Fruit fly (Drosophila melanogaster): ENCODE data around the gene CG14985.

CG14985 gene

DNA sequence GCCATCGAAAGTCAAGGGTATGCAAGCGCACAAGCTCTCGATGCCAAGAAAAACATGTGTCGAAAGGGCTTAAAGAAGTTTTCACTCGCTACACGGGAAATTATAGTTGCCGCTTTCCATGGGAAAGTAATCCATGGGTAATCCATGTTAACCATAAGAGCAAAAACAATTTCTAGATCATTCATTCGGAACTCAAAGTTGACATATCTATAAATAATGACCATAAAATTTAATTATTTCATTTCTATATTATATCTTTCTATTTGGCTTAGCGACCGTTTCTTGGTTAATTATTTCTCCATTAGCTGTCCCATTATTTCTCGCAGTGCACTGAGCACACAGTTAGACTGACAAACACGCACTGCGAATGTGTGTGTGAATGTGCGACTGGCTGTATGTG, 2.6 kb upstream of the CG14985 start (continued):
- TF ChIP-seq CG5180 (GFP tag; optimal IDR thresholded peaks at IDR 0.05) (no peak), CG3995 (GFP tag; optimal IDR thresholded peaks at IDR 0.05) (no peak), Trl (optimal IDR thresholded peaks at IDR 0.05) (no peak), Trl (GFP tag; optimal IDR thresholded peaks at IDR 0.05) (no peak), CG9932 (GFP tag; IDR thresholded peaks at IDR 0.05) (peak; percentile 18; the same call in 1 of the 2 replicates), dysf (GFP tag; IDR thresholded peaks at IDR 0.05) (no peak), CG18011 (GFP tag; optimal IDR thresholded peaks at IDR 0.05) (peak; percentile 9), CG4282 (GFP tag; optimal IDR thresholded peaks at IDR 0.05) (no peak), h (optimal IDR thresholded peaks at IDR 0.05) (no peak), chinmo (GFP tag; IDR thresholded peaks at IDR 0.05; ENCODE audit: partially characterized antibody) (no peak), CG4404 (GFP tag; IDR thresholded peaks at IDR 0.05) (no peak), Chrac-16 (GFP tag; optimal IDR thresholded peaks at IDR 0.05) (no peak), Ptx1 (GFP tag; IDR thresholded peaks at IDR 0.05) (0 out of 2 replicates have a peak, but pooled peaks have one; percentile 9), TFAM (GFP tag; optimal IDR thresholded peaks at IDR 0.05) (no peak), abd-A (tag; optimal IDR thresholded peaks at IDR 0.05) (no peak), CG10979 (tag; optimal IDR thresholded peaks at IDR 0.05) (peak; percentile 17), Ets97D (GFP tag; optimal IDR thresholded peaks at IDR 0.05) (no peak), crp (GFP tag; optimal IDR thresholded peaks at IDR 0.05) (no peak), CG12219 (GFP tag; optimal IDR thresholded peaks at IDR 0.05) (no peak), Nf-YB (GFP tag; optimal IDR thresholded peaks at IDR 0.05) (peak; percentile 12), unc-4 (GFP tag; IDR thresholded peaks at IDR 0.05; ENCODE audit: partially characterized antibody) (no peak), CG7556 (GFP tag; optimal IDR thresholded peaks at IDR 0.05) (peak; percentile 72), Nf-YC (tag; optimal IDR thresholded peaks at IDR 0.05) (no peak), esg (GFP tag; conservative IDR thresholded peaks at IDR 0.05) (0 out of 2 replicates have a peak, but pooled peaks have one; percentile 16), CG1832 (GFP tag; optimal IDR thresholded peaks at IDR 0.05) (no peak), CG17568 (GFP tag; optimal IDR thresholded peaks at IDR 0.05) (no peak), Drgx (GFP tag; IDR thresholded peaks at IDR 0.05) (no peak), ttk (GFP tag; IDR thresholded peaks at IDR 0.05) (no peak; the same call in 1 of the 2 replicates), Deaf1 (tag; optimal IDR thresholded peaks at IDR 0.05) (no peak), gfzf (GFP tag; optimal IDR thresholded peaks at IDR 0.05) (no peak), aop (GFP tag; IDR thresholded peaks at IDR 0.05) (no peak), Hr51 (GFP tag; optimal IDR thresholded peaks at IDR 0.05) (peak in 1 of 2 experiments; percentile 57), Bteb2 (GFP tag; optimal IDR thresholded peaks at IDR 0.05) (no peak), Elba2 (GFP tag; optimal IDR thresholded peaks at IDR 0.05) (no peak), Taf1 (GFP tag; IDR thresholded peaks at IDR 0.05) (no peak), CG13424 (tag; optimal IDR thresholded peaks at IDR 0.05) (peak; percentile 67), CG2120 (GFP tag; optimal IDR thresholded peaks at IDR 0.05) (peak; percentile 30), CG3163 (GFP tag; optimal IDR thresholded peaks at IDR 0.05) (no peak), nom (GFP tag; optimal IDR thresholded peaks at IDR 0.05) (no peak), shn (GFP tag; optimal IDR thresholded peaks at IDR 0.05) (no peak), wor (GFP tag; IDR thresholded peaks at IDR 0.05) (peak; percentile 33; the same call in 1 of the 2 replicates), cad (GFP tag; optimal IDR thresholded peaks at IDR 0.05) (no peak), jumu (GFP tag; optimal IDR thresholded peaks at IDR 0.05) (no peak), CG6791 (GFP tag; IDR thresholded peaks at IDR 0.05; ENCODE audit: partially characterized antibody) (no peak), btn (GFP tag; optimal IDR thresholded peaks at IDR 0.05) (no peak), NC2α (GFP tag; optimal IDR thresholded peaks at IDR 0.05) (no peak), vvl (GFP tag; IDR thresholded peaks at IDR 0.05) (no peak), D19A (tag; optimal IDR thresholded peaks at IDR 0.05) (no peak), slbo (GFP tag; IDR thresholded peaks at IDR 0.05) (peak; percentile 22; the same call in 1 of the 2 replicates), CG31388 (GFP tag; optimal IDR thresholded peaks at IDR 0.05) (no peak), CG18599 (GFP tag; optimal IDR thresholded peaks at IDR 0.05) (peak; percentile 49)

Data from whole organism, embryonic.